Fruit fly (Drosophila melanogaster): ENCODE data around the gene I-2.
A peak's percentile ranks its signal among the peaks of the same experiment; 100 is the strongest.

I-2 gene

DNA sequence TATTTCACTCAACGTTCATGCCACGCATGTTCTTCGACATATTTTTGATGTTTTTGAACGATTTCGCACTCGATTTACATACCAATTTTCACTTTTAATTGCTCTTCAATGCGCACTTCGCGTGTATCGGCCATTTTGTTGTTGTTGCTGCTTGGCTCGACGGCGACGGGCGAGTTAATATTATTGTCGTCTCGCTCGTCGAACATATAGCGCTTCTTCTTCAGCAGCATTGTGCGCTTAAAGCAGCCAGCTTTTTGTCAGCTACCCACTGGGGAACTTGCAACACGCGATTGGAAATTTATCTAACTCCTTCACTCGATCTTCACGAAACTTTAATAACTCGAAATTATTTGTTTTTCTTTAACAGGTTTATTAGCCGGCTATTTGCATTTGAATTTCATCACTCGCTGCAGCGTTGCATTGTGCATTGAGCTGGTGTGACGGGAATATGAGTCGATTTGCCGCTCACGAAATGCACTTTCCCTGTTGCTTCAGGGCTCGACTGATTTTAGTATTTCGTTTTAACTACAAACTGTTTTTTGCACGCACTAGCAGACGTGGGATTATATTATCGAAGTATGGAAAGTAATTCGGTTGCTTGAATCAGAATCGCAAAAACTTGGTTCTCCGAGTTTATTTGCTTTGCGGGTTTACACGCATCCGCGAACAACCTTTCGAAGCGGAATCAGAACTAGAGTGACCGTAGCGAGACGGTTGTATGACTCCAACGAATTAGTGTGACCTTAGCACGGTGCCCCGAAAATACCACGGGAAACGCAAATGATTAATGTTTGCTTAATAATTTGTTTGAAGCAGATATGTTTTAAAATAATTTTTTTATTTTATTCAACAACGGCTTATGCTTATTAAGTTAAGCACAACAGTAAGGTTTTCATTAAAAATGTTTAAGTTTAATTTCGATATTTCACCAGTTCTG lies 18.2 kb upstream of the I-2 start, which contains the start of gene RasGAP1:
Gene RasGAP1, minus strand, starts transcription at position 703 of the 937 bp plus-strand sequence.
- TF ChIP-seq Dif (GFP tag; optimal IDR thresholded peaks at IDR 0.05; ENCODE audit: partially characterized antibody) = peak; percentile 90
- no peak for TF ChIP-seq Rel (GFP tag; optimal IDR thresholded peaks at IDR 0.05)
- TF ChIP-seq Rel (tag; optimal IDR thresholded peaks at IDR 0.05) = peak; percentile 13
- TF ChIP-seq Hr83 (GFP tag; optimal IDR thresholded peaks at IDR 0.05; ENCODE audit: poor library complexity, severe bottlenecking) = no peak
- TF ChIP-seq rgr (GFP tag; optimal IDR thresholded peaks at IDR 0.05) = no peak
- no peak for TF ChIP-seq Abd-B (GFP tag; optimal IDR thresholded peaks at IDR 0.05)
- TF ChIP-seq CG32264 (GFP tag; optimal IDR thresholded peaks at IDR 0.05) = no peak
- TF ChIP-seq dsf (GFP tag; optimal IDR thresholded peaks at IDR 0.05; ENCODE audit: borderline replicate concordance) = no peak
- TF ChIP-seq Sp1 (GFP tag; optimal IDR thresholded peaks at IDR 0.05) = peak; percentile 35
- TF ChIP-seq Jra (GFP tag; optimal IDR thresholded peaks at IDR 0.05) = no peak
- TF ChIP-seq fru (GFP tag; optimal IDR thresholded peaks at IDR 0.05) = no peak
- no peak for TF ChIP-seq tai (GFP tag; optimal IDR thresholded peaks at IDR 0.05)
- TF ChIP-seq CG9705 (GFP tag; optimal IDR thresholded peaks at IDR 0.05) = no peak
- no peak for TF ChIP-seq Dfd (GFP tag; optimal IDR thresholded peaks at IDR 0.05)
- TF ChIP-seq dl (GFP tag; optimal IDR thresholded peaks at IDR 0.05; ENCODE audit: insufficient read depth in 1 of 2, partially characterized antibody in 2 of 2) = peak; percentile 20 to 53
- TF ChIP-seq sage (GFP tag; optimal IDR thresholded peaks at IDR 0.05) = peak; percentile 14
- peak; percentile 34 for TF ChIP-seq psq (GFP tag; optimal IDR thresholded peaks at IDR 0.05)
- TF ChIP-seq Myc (optimal IDR thresholded peaks at IDR 0.05) = peak; percentile 32
- TF ChIP-seq Vsx2 (GFP tag; optimal IDR thresholded peaks at IDR 0.05; ENCODE audit: partially characterized antibody) = no peak

DNA sequence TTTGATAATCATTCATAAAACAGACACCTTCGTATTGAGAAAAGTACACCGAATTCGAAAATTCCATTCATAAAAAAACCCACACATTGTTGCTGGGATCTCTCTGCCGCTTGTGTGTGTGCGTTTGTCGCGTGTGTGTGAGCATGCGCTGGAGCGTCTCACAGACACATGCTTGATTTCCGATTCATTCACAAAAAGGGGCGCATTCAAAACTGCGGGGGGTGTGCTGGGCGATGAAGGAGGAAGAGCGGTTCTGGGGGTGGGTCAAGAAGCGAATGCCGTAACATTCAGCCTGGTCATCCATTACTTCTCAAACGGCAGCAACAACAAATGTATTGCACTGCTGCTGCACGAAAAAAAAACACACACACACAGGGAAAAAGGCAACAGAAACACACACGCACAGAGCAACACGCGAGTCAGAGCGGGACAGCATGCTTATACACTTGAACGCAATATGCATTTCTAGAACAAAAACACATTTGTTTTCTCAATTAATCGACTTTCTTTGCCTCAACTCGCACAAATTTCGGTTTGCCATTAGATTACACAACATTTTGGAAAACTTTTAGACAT lies 17.4 kb upstream of the I-2 start:
- no peak for TF ChIP-seq sage (GFP tag; optimal IDR thresholded peaks at IDR 0.05)
- no peak for TF ChIP-seq Hr78 (GFP tag; optimal IDR thresholded peaks at IDR 0.05)
- TF ChIP-seq h (GFP tag; optimal IDR thresholded peaks at IDR 0.05) = peak; percentile 62
- TF ChIP-seq dsf (GFP tag; optimal IDR thresholded peaks at IDR 0.05; ENCODE audit: borderline replicate concordance) = no peak
- TF ChIP-seq Rel (GFP tag; optimal IDR thresholded peaks at IDR 0.05) = no peak
- TF ChIP-seq Rel (tag; optimal IDR thresholded peaks at IDR 0.05) = peak; percentile 90
- no peak for TF ChIP-seq Dfd (GFP tag; optimal IDR thresholded peaks at IDR 0.05)
- TF ChIP-seq dmrt93B (GFP tag; optimal IDR thresholded peaks at IDR 0.05) = no peak
- TF ChIP-seq ey (GFP tag; optimal IDR thresholded peaks at IDR 0.05) = no peak
- TF ChIP-seq woc (GFP tag; optimal IDR thresholded peaks at IDR 0.05) = no peak
- TF ChIP-seq brk (GFP tag; optimal IDR thresholded peaks at IDR 0.05) = peak; percentile 2
- no peak for TF ChIP-seq GATAd (GFP tag; optimal IDR thresholded peaks at IDR 0.05)
- TF ChIP-seq N (GFP tag; optimal IDR thresholded peaks at IDR 0.05) = peak; percentile 28
- no peak for TF ChIP-seq Hr83 (GFP tag; optimal IDR thresholded peaks at IDR 0.05; ENCODE audit: poor library complexity, severe bottlenecking)
- peak; percentile 20 for TF ChIP-seq Jra (GFP tag; optimal IDR thresholded peaks at IDR 0.05)
- peak; percentile 66 for TF ChIP-seq psq (GFP tag; optimal IDR thresholded peaks at IDR 0.05)
- no peak for TF ChIP-seq Myc (optimal IDR thresholded peaks at IDR 0.05)
- TF ChIP-seq jim (GFP tag; optimal IDR thresholded peaks at IDR 0.05) = no peak
- peak; percentile 21 for TF ChIP-seq Dif (GFP tag; optimal IDR thresholded peaks at IDR 0.05; ENCODE audit: partially characterized antibody)
- peak in 1 of 2 experiments; percentile 61 for TF ChIP-seq dl (GFP tag; optimal IDR thresholded peaks at IDR 0.05; ENCODE audit: insufficient read depth in 1 of 2, partially characterized antibody in 2 of 2)
- TF ChIP-seq Hnf4 (GFP tag; optimal IDR thresholded peaks at IDR 0.05) = no peak
- TF ChIP-seq fru (GFP tag; optimal IDR thresholded peaks at IDR 0.05) = peak; percentile 86
- peak in 1 of 2 experiments; percentile 25 for TF ChIP-seq foxo (GFP tag; optimal IDR thresholded peaks at IDR 0.05)
- no peak for TF ChIP-seq Sp1 (GFP tag; optimal IDR thresholded peaks at IDR 0.05)

DNA sequence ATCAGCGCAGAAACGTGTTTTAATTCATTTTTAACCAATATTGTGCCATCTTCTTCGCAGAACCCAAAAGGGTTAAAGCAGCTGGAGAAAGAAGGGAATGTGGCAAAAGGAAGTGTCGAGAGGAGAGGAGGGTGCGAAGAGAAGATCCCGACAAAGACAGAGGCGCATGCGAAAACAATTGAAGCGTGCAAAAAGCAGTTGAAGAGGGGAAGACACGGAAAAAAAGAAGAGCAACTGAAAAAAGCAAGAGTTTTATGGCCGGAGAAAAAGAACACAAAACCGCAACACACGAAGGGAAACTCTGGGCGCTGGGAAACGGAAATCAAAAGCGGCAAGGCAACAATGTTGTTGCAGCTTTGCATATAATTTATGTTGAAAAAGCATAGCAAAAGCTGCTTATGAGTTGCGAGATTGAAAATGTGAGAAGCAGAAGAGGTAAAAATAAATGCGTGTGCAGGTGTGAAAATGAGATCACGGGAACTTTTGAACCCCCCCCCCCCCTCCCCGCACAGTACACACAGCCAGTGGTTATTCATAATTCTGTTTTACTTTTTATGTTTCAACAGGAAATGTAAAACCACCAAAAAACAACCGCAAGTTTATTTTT lies 16.6 kb upstream of the I-2 start:
- TF ChIP-seq CG9705 (GFP tag; optimal IDR thresholded peaks at IDR 0.05) (no peak), lola (GFP tag; optimal IDR thresholded peaks at IDR 0.05) (no peak), dmrt93B (GFP tag; optimal IDR thresholded peaks at IDR 0.05) (no peak), foxo (GFP tag; optimal IDR thresholded peaks at IDR 0.05) (no peak), Rel (GFP tag; optimal IDR thresholded peaks at IDR 0.05) (no peak), Rel (tag; optimal IDR thresholded peaks at IDR 0.05) (no peak), rgr (GFP tag; optimal IDR thresholded peaks at IDR 0.05) (no peak), psq (GFP tag; optimal IDR thresholded peaks at IDR 0.05) (peak; percentile 88), CG32264 (GFP tag; optimal IDR thresholded peaks at IDR 0.05) (no peak), ey (GFP tag; optimal IDR thresholded peaks at IDR 0.05) (no peak), pan (optimal IDR thresholded peaks at IDR 0.05) (no peak), sage (GFP tag; optimal IDR thresholded peaks at IDR 0.05) (no peak), dl (GFP tag; optimal IDR thresholded peaks at IDR 0.05; ENCODE audit: insufficient read depth in 1 of 2, partially characterized antibody in 2 of 2) (no peak), h (GFP tag; optimal IDR thresholded peaks at IDR 0.05) (no peak), Dfd (GFP tag; optimal IDR thresholded peaks at IDR 0.05) (peak; percentile 92), Vsx2 (GFP tag; optimal IDR thresholded peaks at IDR 0.05; ENCODE audit: partially characterized antibody) (peak; percentile 28), Hr83 (GFP tag; optimal IDR thresholded peaks at IDR 0.05; ENCODE audit: poor library complexity, severe bottlenecking) (no peak), Sp1 (GFP tag; optimal IDR thresholded peaks at IDR 0.05) (no peak), Hnf4 (GFP tag; optimal IDR thresholded peaks at IDR 0.05) (no peak), jim (GFP tag; optimal IDR thresholded peaks at IDR 0.05) (no peak), GATAd (GFP tag; optimal IDR thresholded peaks at IDR 0.05) (no peak), brk (GFP tag; optimal IDR thresholded peaks at IDR 0.05) (no peak), fru (GFP tag; optimal IDR thresholded peaks at IDR 0.05) (no peak), Hr78 (GFP tag; optimal IDR thresholded peaks at IDR 0.05) (no peak), HLH106 (tag; optimal IDR thresholded peaks at IDR 0.05) (peak; percentile 1), Jra (GFP tag; optimal IDR thresholded peaks at IDR 0.05) (no peak), woc (GFP tag; optimal IDR thresholded peaks at IDR 0.05) (no peak)

Measured in whole organism, wandering third instar larva.